Fruit fly (Drosophila melanogaster): ENCODE data around the gene corolla.

DNA sequence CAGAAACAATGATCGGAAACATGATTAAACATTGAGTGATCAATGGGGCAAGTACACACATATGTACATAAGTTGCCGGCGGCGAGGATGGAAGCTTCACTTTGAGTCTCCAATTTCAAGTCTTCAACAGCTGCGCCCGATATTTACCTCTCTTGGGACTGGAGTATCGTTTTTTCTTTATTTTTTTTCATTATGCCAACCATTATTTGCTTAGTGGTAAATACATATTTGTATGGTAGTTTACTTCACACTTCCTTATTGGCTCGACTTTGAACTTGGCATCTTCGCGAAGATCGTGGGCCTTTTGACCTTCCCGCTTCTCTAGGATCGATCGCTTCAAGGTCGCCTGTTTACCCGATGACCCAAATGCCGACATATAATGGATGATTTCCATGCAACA lies 49.2 kb downstream of the corolla start:
- TF ChIP-seq Pif1B (GFP tag; optimal IDR thresholded peaks at IDR 0.05) (no peak), CG4496 (GFP tag; IDR thresholded peaks at IDR 0.05) (no peak), gl (tag; optimal IDR thresholded peaks at IDR 0.05) (no peak), Pif1A (GFP tag; optimal IDR thresholded peaks at IDR 0.05) (no peak), EcR (GFP tag; optimal IDR thresholded peaks at IDR 0.05) (no peak), Snoo (tag; optimal IDR thresholded peaks at IDR 0.05) (no peak), CG13204 (GFP tag; optimal IDR thresholded peaks at IDR 0.05) (no peak), CG8159 (tag; optimal IDR thresholded peaks at IDR 0.05) (no peak), CG14655 (GFP tag; optimal IDR thresholded peaks at IDR 0.05) (no peak), CG9948 (tag; optimal IDR thresholded peaks at IDR 0.05) (no peak), CG17806 (tag; optimal IDR thresholded peaks at IDR 0.05) (no peak), Ets98B (GFP tag; IDR thresholded peaks at IDR 0.05) (no peak), rn (GFP tag; IDR thresholded peaks at IDR 0.05) (no peak), D1 (tag; optimal IDR thresholded peaks at IDR 0.05) (no peak)

Data from whole organism, pupa.